Worm (Caenorhabditis elegans): ENCODE measurements around the gene sde-2.

ce11 chrV:13650800-13651199 is 23.4 kb downstream of the sde-2 start:
- no peak for TF ChIP-seq nhr-77 (tag; optimal IDR thresholded peaks at IDR 0.05)
- TF ChIP-seq zag-1 (tag; optimal IDR thresholded peaks at IDR 0.05), result no peak
- no peak for TF ChIP-seq skn-1 (tag; optimal IDR thresholded peaks at IDR 0.05)
- TF ChIP-seq unc-62 (GFP tag; optimal IDR thresholded peaks at IDR 0.05), result no peak
- TF ChIP-seq ztf-1 (GFP tag; conservative IDR thresholded peaks at IDR 0.05), result no peak
- TF ChIP-seq elt-3 (tag; optimal IDR thresholded peaks at IDR 0.05), result no peak

Data from whole organism, L2 larva.